Worm (Caenorhabditis elegans): ENCODE results near the gene T26C12.1.
"Not testable (repeated sequence)": the region's sequence is repeated elsewhere in the genome, so short reads cannot be mapped to it uniquely, and the experiment has no call there.

Gene T26C12.1

DNA sequence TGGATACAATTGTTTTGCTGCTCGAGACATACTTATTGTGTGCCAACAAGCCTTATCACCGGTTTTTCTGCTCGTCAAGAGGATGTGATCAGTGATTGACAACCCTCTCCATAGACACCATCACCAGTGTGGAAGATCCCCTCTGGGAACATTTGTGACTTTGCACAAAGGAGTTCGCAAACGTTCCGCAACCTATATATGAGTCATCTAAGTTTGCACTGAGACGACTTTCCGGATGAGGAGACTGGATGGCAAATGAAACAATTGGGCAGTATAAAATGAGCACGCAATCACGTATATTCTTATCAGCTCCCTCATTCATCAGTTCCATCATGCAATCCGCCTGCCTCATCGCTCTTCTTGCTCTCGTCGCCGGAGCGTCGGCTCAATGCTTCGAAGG, 41.8 kb downstream of the T26C12.1 start, which contains the start of gene W08E12.5:
Gene W08E12.5 (plus strand): TSS at position 301 of the 400 bp plus-strand sequence.
- TF ChIP-seq madf-10 (tag; optimal IDR thresholded peaks at IDR 0.05), result no peak
- no peak for TF ChIP-seq lir-1 (GFP tag; conservative IDR thresholded peaks at IDR 0.05)
- no peak for TF ChIP-seq somi-1 (GFP tag; optimal IDR thresholded peaks at IDR 0.05)
- no peak for TF ChIP-seq lin-26 (GFP tag; IDR thresholded peaks at IDR 0.05)
- TF ChIP-seq bed-1 (GFP tag; IDR thresholded peaks at IDR 0.05), result no peak
- no peak for TF ChIP-seq hlh-12 (tag; optimal IDR thresholded peaks at IDR 0.05)
- no peak for TF ChIP-seq tlf-1 (GFP tag; optimal IDR thresholded peaks at IDR 0.05)
- no peak for TF ChIP-seq B0336.3 (GFP tag; IDR thresholded peaks at IDR 0.05)
- TF ChIP-seq aptf-3 (GFP tag; IDR thresholded peaks at IDR 0.05), result no peak
- no peak for TF ChIP-seq madf-8 (GFP tag; conservative IDR thresholded peaks at IDR 0.05)
- TF ChIP-seq repo-1 (tag; optimal IDR thresholded peaks at IDR 0.05), result no peak
- TF ChIP-seq F57C9.4 (tag; optimal IDR thresholded peaks at IDR 0.05), result no peak
- TF ChIP-seq dox-1 (GFP tag; IDR thresholded peaks at IDR 0.05), result no peak
- no peak for TF ChIP-seq attf-5 (GFP tag; optimal IDR thresholded peaks at IDR 0.05)
- TF ChIP-seq snpc-1.1 (tag; optimal IDR thresholded peaks at IDR 0.05; ENCODE audit: insufficient read depth), result no peak
- no peak for TF ChIP-seq F22D6.2 (tag; optimal IDR thresholded peaks at IDR 0.05)
- TF ChIP-seq ceh-100 (GFP tag; IDR thresholded peaks at IDR 0.05), result no peak
- TF ChIP-seq lsy-27 (tag; optimal IDR thresholded peaks at IDR 0.05; ENCODE audit: borderline replicate concordance, insufficient read depth), result no peak
- TF ChIP-seq rpc-1 (optimal IDR thresholded peaks at IDR 0.05), result no peak
- no peak for TF ChIP-seq rpc-1 (tag; optimal IDR thresholded peaks at IDR 0.05)
- TF ChIP-seq ekl-4 (GFP tag; IDR thresholded peaks at IDR 0.05), result no peak

- not testable (repeated sequence) for TF ChIP-seq gei-17 (GFP tag; optimal IDR thresholded peaks at IDR 0.05); dpff-1 (tag; optimal IDR thresholded peaks at IDR 0.05); sptf-2 (GFP tag; optimal IDR thresholded peaks at IDR 0.05)
These were observed 43.3 kb downstream of the T26C12.1 start, which contains the start of gene W08E12.4 for ce11 chrIV:3302058-3302457. W08E12.4 (plus strand) TSS chrIV:3302358.

- TF ChIP-seq B0019.2 (GFP tag; conservative IDR thresholded peaks at IDR 0.05); F33H1.4 (GFP tag; IDR thresholded peaks at IDR 0.05); repo-1 (tag; optimal IDR thresholded peaks at IDR 0.05): not testable (repeated sequence)
These were observed 45.0 kb downstream of the T26C12.1 start, which contains the start of gene idpp-12 for ce11 chrIV:3303690-3304089. idpp-12 (plus strand) TSS chrIV:3303990.

- TF ChIP-seq K12H6.12 (tag; optimal IDR thresholded peaks at IDR 0.05), result no peak
- no peak for TF ChIP-seq madf-6 (GFP tag; IDR thresholded peaks at IDR 0.05)
- no peak for TF ChIP-seq lin-54 (GFP tag; optimal IDR thresholded peaks at IDR 0.05)
- no peak for TF ChIP-seq zfh-2 (GFP tag; conservative IDR thresholded peaks at IDR 0.05)
- no peak for TF ChIP-seq hrde-1 (tag; optimal IDR thresholded peaks at IDR 0.05; ENCODE audit: borderline replicate concordance)
- TF ChIP-seq atf-7 (tag; optimal IDR thresholded peaks at IDR 0.05), result no peak
- TF ChIP-seq lag-1 (GFP tag; IDR thresholded peaks at IDR 0.05), result no peak
- TF ChIP-seq Y95B8A.8 (GFP tag; IDR thresholded peaks at IDR 0.05), result no peak
- TF ChIP-seq lin-35 (GFP tag; optimal IDR thresholded peaks at IDR 0.05), result no peak
- no peak for TF ChIP-seq sdz-38 (tag; optimal IDR thresholded peaks at IDR 0.05)
- TF ChIP-seq hmg-1.2 (GFP tag; IDR thresholded peaks at IDR 0.05), result no peak
- TF ChIP-seq nhr-179 (tag; optimal IDR thresholded peaks at IDR 0.05), result no peak
- no peak for TF ChIP-seq ztf-26 (tag; optimal IDR thresholded peaks at IDR 0.05)
- TF ChIP-seq Y79H2A.3 (GFP tag; conservative IDR thresholded peaks at IDR 0.05), result no peak
- TF ChIP-seq T26A5.8 (tag; optimal IDR thresholded peaks at IDR 0.05), result no peak
- no peak for TF ChIP-seq madf-10 (tag; optimal IDR thresholded peaks at IDR 0.05)
- no peak for TF ChIP-seq nfya-1 (tag; optimal IDR thresholded peaks at IDR 0.05; ENCODE audit: borderline replicate concordance, insufficient read depth)
- no peak for TF ChIP-seq F39B2.1 (GFP tag; IDR thresholded peaks at IDR 0.05)
- TF ChIP-seq F22D6.2 (tag; optimal IDR thresholded peaks at IDR 0.05), result no peak
These were observed 46.9 kb downstream of the T26C12.1 start, which contains the start of gene W08E12.2 for ce11 chrIV:3305575-3305974. W08E12.2 (plus strand) TSS chrIV:3305875.
